Fruit fly (Drosophila melanogaster) whole organism, pupa: Measurements from ENCODE around the gene CG12229.

ENCODE experiments used
- CG12605 ChIP-seq: fragments of 200-800 bp; sonication (Bioruptor generic); IDR thresholded peaks from 2 replicates; pipeline ENCODE4 v1.3.6; 2022; ENCODE audit warnings: missing biosample characterization, missing genetic modification characterization
- CG14655 ChIP-seq: fragments of 200-800 bp; sonication (Bioruptor generic); optimal IDR thresholded peaks from 3 replicates; lab custom pipeline; 2017; ENCODE audit warnings: mild to moderate bottlenecking, missing biosample characterization, missing genetic modification reagents, missing genetic modification characterization
- CG17806 ChIP-seq: fragments of 200-800 bp; sonication (Bioruptor generic); optimal IDR thresholded peaks from 2 replicates; lab custom pipeline; 2018; ENCODE audit warnings: missing biosample characterization, mild to moderate bottlenecking, missing genetic modification characterization, moderate library complexity
- CG34367 ChIP-seq: fragments of 200-800 bp; sonication (Bioruptor generic); optimal IDR thresholded peaks from 2 replicates; lab custom pipeline; 2018; ENCODE audit warnings: missing biosample characterization, mild to moderate bottlenecking, missing genetic modification characterization
- CG8301 ChIP-seq: fragments of 200-800 bp; sonication (Bioruptor generic); optimal IDR thresholded peaks from 2 replicates; lab custom pipeline; 2018; ENCODE audit warnings: missing biosample characterization, mild to moderate bottlenecking, missing genetic modification characterization
- fd96Ca ChIP-seq: fragments of 200-800 bp; sonication (Bioruptor generic); IDR thresholded peaks from 3 replicates; pipeline ENCODE4 v1.3.6; 2022; ENCODE audit warnings: missing biosample characterization, missing genetic modification characterization

dm6 chr3L:17433555-17433954, 2.7 kb downstream of the CG12229 start, which contains the start of the genes Coq4 and CG32176:
- peak; percentile 93 for TF ChIP-seq CG34367 (tag; lab: Kevin White, UChicago)
- TF ChIP-seq CG17806 (tag; lab: Kevin White, UChicago) = peak; percentile 96
- TF ChIP-seq CG8301 (tag; lab: Kevin White, UChicago) = peak; percentile 96
- peak; percentile 95 for TF ChIP-seq CG14655 (GFP tag; lab: Kevin White, UChicago)
- TF ChIP-seq fd96Ca (GFP tag; lab: Robert Waterston, UW) = peak; percentile 94
- peak; percentile 93 for TF ChIP-seq CG12605 (GFP tag; lab: Robert Waterston, UW)
